Fruit fly (Drosophila melanogaster) whole organism, embryonic: Measurements from ENCODE around the gene Fdh.

Source experiments
- Aef1 ChIP-seq: fragments of 200-800 bp; sonication (Bioruptor generic); IDR thresholded peaks from 3 replicates; pipeline ENCODE4 v1.3.6; 2022; ENCODE audit warnings: missing biosample characterization, missing genetic modification characterization
- Asciz ChIP-seq: fragments of 200-800 bp; sonication (Bioruptor generic); optimal IDR thresholded peaks from 2 replicates; lab custom pipeline; 2017; ENCODE audit warnings: missing biosample characterization, mild to moderate bottlenecking, missing genetic modification characterization, missing genetic modification reagents
- Atf-2 ChIP-seq: fragments of 200-800 bp; sonication (Bioruptor generic); optimal IDR thresholded peaks from 2 replicates; lab custom pipeline; 2016; ENCODE audit warnings: missing biosample characterization, missing genetic modification characterization
- Bteb2 ChIP-seq: fragments of 200-800 bp; sonication (Bioruptor generic); optimal IDR thresholded peaks from 2 replicates; lab custom pipeline; 2016; ENCODE audit warnings: missing biosample characterization, missing genetic modification characterization
- CG10147 ChIP-seq: fragments of 200-800 bp; sonication (Bioruptor generic); optimal IDR thresholded peaks from 2 replicates; lab custom pipeline; 2019; ENCODE audit warnings: missing biosample characterization, mild to moderate bottlenecking, missing genetic modification characterization, moderate library complexity
- CG10209 ChIP-seq: fragments of 200-800 bp; sonication (Bioruptor generic); optimal IDR thresholded peaks from 3 replicates; lab custom pipeline; 2017; ENCODE audit warnings: missing biosample characterization, mild to moderate bottlenecking, missing genetic modification characterization, missing genetic modification reagents
- CG1024 ChIP-seq: fragments of 200-800 bp; sonication (Bioruptor generic); IDR thresholded peaks from 2 replicates; pipeline ENCODE4 v1.3.6; 2022; ENCODE audit warnings: missing biosample characterization, missing genetic modification characterization
- CG12104 ChIP-seq: fragments of 200-800 bp; sonication (Bioruptor generic); optimal IDR thresholded peaks from 3 replicates; lab custom pipeline; 2016; ENCODE audit warnings: missing biosample characterization, missing genetic modification characterization
- CG17612 ChIP-seq: fragments of 200-800 bp; sonication (Bioruptor generic); IDR thresholded peaks from 2 replicates; pipeline ENCODE4 v1.3.6; 2022; ENCODE audit warnings: missing biosample characterization, missing genetic modification characterization
- CG18764 ChIP-seq: fragments of 200-800 bp; sonication (Bioruptor generic); optimal IDR thresholded peaks from 3 replicates; lab custom pipeline; 2016; ENCODE audit warnings: missing biosample characterization, missing genetic modification characterization
- CG2129 ChIP-seq: fragments of 200-800 bp; sonication (Bioruptor generic); IDR thresholded peaks from 2 replicates; pipeline ENCODE4 v1.3.6; 2022; ENCODE audit warnings: missing biosample characterization, missing genetic modification characterization; ENCODE audit not compliant: partially characterized antibody
- CG2678 ChIP-seq: fragments of 200-800 bp; sonication (Bioruptor generic); optimal IDR thresholded peaks from 3 replicates; lab custom pipeline; 2019; ENCODE audit warnings: missing biosample characterization, mild to moderate bottlenecking, missing genetic modification characterization, moderate library complexity
- CG30020 ChIP-seq: fragments of 200-800 bp; optimal IDR thresholded peaks from 2 replicates; lab custom pipeline; 2019; ENCODE audit warnings: missing biosample characterization, mild to moderate bottlenecking, missing genetic modification characterization, moderate library complexity
- CG30403 ChIP-seq: fragments of 200-800 bp; sonication (Bioruptor generic); optimal IDR thresholded peaks from 3 replicates; lab custom pipeline; 2016; ENCODE audit warnings: missing biosample characterization, missing genetic modification characterization
- CG31441 ChIP-seq: fragments of 200-800 bp; sonication (Bioruptor generic); IDR thresholded peaks from 2 replicates; pipeline ENCODE4 v1.3.6; 2022; ENCODE audit warnings: missing biosample characterization, missing genetic modification characterization
- CG6683 ChIP-seq: fragments of 200-800 bp; sonication (Bioruptor generic); optimal IDR thresholded peaks from 2 replicates; lab custom pipeline; 2017; ENCODE audit warnings: missing biosample characterization, mild to moderate bottlenecking, missing genetic modification characterization, missing genetic modification reagents
- CG6813 ChIP-seq: fragments of 200-800 bp; sonication (Bioruptor generic); optimal IDR thresholded peaks from 2 replicates; lab custom pipeline; 2017; ENCODE audit warnings: missing biosample characterization, missing genetic modification characterization, mild to moderate bottlenecking, moderate library complexity, missing genetic modification reagents
- CG9817 ChIP-seq: fragments of 200-800 bp; sonication (Bioruptor generic); optimal IDR thresholded peaks from 2 replicates; lab custom pipeline; 2018; ENCODE audit warnings: missing biosample characterization, mild to moderate bottlenecking, missing genetic modification characterization, moderate library complexity
- CTCF ChIP-seq: fragments of 200-800 bp; sonication (Bioruptor generic); optimal IDR thresholded peaks from 2 replicates; lab custom pipeline; 2017; ENCODE audit warnings: missing biosample characterization, mild to moderate bottlenecking, missing genetic modification characterization, moderate library complexity
- Dll ChIP-seq: fragments of 200-800 bp; sonication (Bioruptor generic); IDR thresholded peaks from 4 replicates; pipeline ENCODE4 v1.3.6; 2022; ENCODE audit warnings: missing biosample characterization, missing genetic modification characterization; ENCODE audit not compliant: partially characterized antibody
- HLH3B ChIP-seq: fragments of 200-800 bp; sonication (Bioruptor generic); IDR thresholded peaks from 2 replicates; pipeline ENCODE4 v1.3.6; 2022; ENCODE audit warnings: missing biosample characterization, missing genetic modification characterization
- HLH54F ChIP-seq: fragments of 200-800 bp; sonication (Bioruptor generic); optimal IDR thresholded peaks from 3 replicates; lab custom pipeline; 2016; ENCODE audit warnings: missing biosample characterization, missing genetic modification characterization
- Med ChIP-seq: fragments of 200-800 bp; sonication (Bioruptor generic); peaks from one replicate; lab custom pipeline; 2016; ENCODE audit warnings: missing biosample characterization, missing genetic modification characterization, mild to moderate bottlenecking, inconsistent platforms, moderate library complexity
- Oli ChIP-seq: fragments of 200-800 bp; sonication (Bioruptor generic); optimal IDR thresholded peaks from 2 replicates; lab custom pipeline; 2018; ENCODE audit warnings: missing biosample characterization, mild to moderate bottlenecking, missing genetic modification characterization, moderate library complexity
- Rfx ChIP-seq: fragments of 200-800 bp; sonication (Bioruptor generic); IDR thresholded peaks from 2 replicates; pipeline ENCODE4 v1.3.6; 2022; ENCODE audit warnings: missing biosample characterization, missing genetic modification characterization
- Sox102F ChIP-seq: fragments of 200-800 bp; sonication (Bioruptor generic); optimal IDR thresholded peaks from 2 replicates; lab custom pipeline; 2018; ENCODE audit warnings: missing biosample characterization, mild to moderate bottlenecking, missing genetic modification characterization, moderate library complexity
- Stat92E ChIP-seq, 3 experiments: fragments of >200 bp in 2 of 3; fragments of 200-800 bp in 1 of 3; sonication (Bioruptor generic) in 1 of 3; optimal IDR thresholded peaks; 2 replicates each; lab custom pipeline; 2017 to 2019; ENCODE audit warnings: missing biosample characterization in 3 of 3, missing genetic modification characterization in 3 of 3, mild to moderate bottlenecking in 1 of 3, moderate library complexity in 1 of 3
- ato ChIP-seq: fragments of 200-800 bp; sonication (Bioruptor generic); IDR thresholded peaks from 2 replicates; pipeline ENCODE4 v1.3.6; 2022; ENCODE audit warnings: missing biosample characterization, missing genetic modification characterization; ENCODE audit not compliant: partially characterized antibody
- cad ChIP-seq: fragments of >200 bp; optimal IDR thresholded peaks from 2 replicates; lab custom pipeline; 2017; ENCODE audit warnings: missing biosample characterization, missing genetic modification characterization
- caup ChIP-seq: fragments of 200-800 bp; sonication (Bioruptor generic); optimal IDR thresholded peaks from 3 replicates; lab custom pipeline; 2017; ENCODE audit warnings: missing biosample characterization, mild to moderate bottlenecking, missing genetic modification characterization, moderate library complexity; ENCODE audit not compliant: severe bottlenecking
- chinmo ChIP-seq: fragments of 200-800 bp; sonication (Bioruptor generic); IDR thresholded peaks from 4 replicates; pipeline ENCODE4 v1.3.6; 2022; ENCODE audit warnings: missing biosample characterization, missing genetic modification characterization; ENCODE audit not compliant: partially characterized antibody
- da ChIP-seq: fragments of 200-800 bp; sonication (Bioruptor generic); optimal IDR thresholded peaks from 2 replicates; lab custom pipeline; 2016; ENCODE audit warnings: missing biosample characterization, missing genetic modification characterization
- emc ChIP-seq: fragments of 200-800 bp; sonication (Bioruptor generic); optimal IDR thresholded peaks from 2 replicates; lab custom pipeline; 2016; ENCODE audit warnings: missing biosample characterization, missing genetic modification characterization
- en ChIP-seq: fragments of 200-800 bp; sonication (Bioruptor generic); optimal IDR thresholded peaks from 2 replicates; lab custom pipeline; 2016; ENCODE audit warnings: missing biosample characterization, missing genetic modification characterization
- fd64A ChIP-seq: fragments of 200-800 bp; sonication (Bioruptor generic); optimal IDR thresholded peaks from 3 replicates; lab custom pipeline; 2018; ENCODE audit warnings: missing biosample characterization, mild to moderate bottlenecking, missing genetic modification characterization
- gcm2 ChIP-seq: fragments of 200-800 bp; sonication (Bioruptor generic); optimal IDR thresholded peaks from 2 replicates; lab custom pipeline; 2016; ENCODE audit warnings: missing biosample characterization, missing genetic modification characterization
- gt ChIP-seq: fragments of 200-800 bp; sonication (Bioruptor generic); IDR thresholded peaks from 2 replicates; pipeline ENCODE4 v1.3.6; 2022; ENCODE audit warnings: missing biosample characterization, missing genetic modification characterization
- jumu ChIP-seq: fragments of 200-800 bp; sonication (Bioruptor generic); optimal IDR thresholded peaks from 3 replicates; lab custom pipeline; 2016; ENCODE audit warnings: missing biosample characterization, missing genetic modification characterization
- kay ChIP-seq: fragments of 200-800 bp; sonication (Bioruptor generic); optimal IDR thresholded peaks from 2 replicates; lab custom pipeline; 2016; ENCODE audit warnings: missing biosample characterization, missing genetic modification characterization
- kni ChIP-seq: fragments of 200-800 bp; sonication (Bioruptor generic); optimal IDR thresholded peaks from 3 replicates; lab custom pipeline; 2017; ENCODE audit warnings: mild to moderate bottlenecking, missing biosample characterization, missing genetic modification reagents, missing genetic modification characterization
- lmd ChIP-seq: fragments of 200-800 bp; sonication (Bioruptor generic); IDR thresholded peaks from 2 replicates; pipeline ENCODE4 v1.3.6; 2022; ENCODE audit warnings: missing biosample characterization, missing genetic modification characterization
- org-1 ChIP-seq: fragments of 200-800 bp; sonication (Bioruptor generic); optimal IDR thresholded peaks from 2 replicates; lab custom pipeline; 2017; ENCODE audit warnings: missing biosample characterization, missing genetic modification characterization
- pnt ChIP-seq: fragments of 200-800 bp; sonication (Bioruptor generic); optimal IDR thresholded peaks from 3 replicates; lab custom pipeline; 2016; ENCODE audit warnings: missing biosample characterization, missing genetic modification characterization
- sc ChIP-seq, 3 experiments: fragments of >200 bp in 2 of 3; fragments of 200-800 bp in 1 of 3; sonication (Bioruptor generic) in 1 of 3; optimal IDR thresholded peaks; 2 replicates in 2 of 3; 3 replicates in 1 of 3; lab custom pipeline; 2017; ENCODE audit warnings: mild to moderate bottlenecking in 1 of 3, missing biosample characterization in 1 of 3, missing genetic modification characterization in 1 of 3, missing genetic modification reagents in 1 of 3
- sd ChIP-seq: fragments of 200-800 bp; sonication (Bioruptor generic); optimal IDR thresholded peaks from 3 replicates; lab custom pipeline; 2018; ENCODE audit warnings: missing biosample characterization, mild to moderate bottlenecking, missing genetic modification characterization, moderate library complexity
- sqz ChIP-seq: fragments of 200-800 bp; sonication (Bioruptor generic); optimal IDR thresholded peaks from 3 replicates; lab custom pipeline; 2018; ENCODE audit warnings: missing biosample characterization, mild to moderate bottlenecking, missing genetic modification characterization
- tap ChIP-seq: fragments of 200-800 bp; optimal IDR thresholded peaks from 3 replicates; lab custom pipeline; 2019; ENCODE audit warnings: missing biosample characterization, mild to moderate bottlenecking, missing genetic modification characterization, moderate library complexity
- ttk ChIP-seq: fragments of 200-800 bp; sonication (Bioruptor generic); IDR thresholded peaks from 2 replicates; pipeline ENCODE4 v2.1.2; 2022; ENCODE audit warnings: missing biosample characterization, missing genetic modification characterization

The Fdh gene

dm6 chr3R:10888633-10889519, 16.7 kb upstream of the Fdh start (continued):
- TF ChIP-seq CG2129, result no peak
- TF ChIP-seq CG30020 (tag; lab: Kevin White, UChicago), result no peak
- TF ChIP-seq Stat92E (GFP tag; optimal IDR thresholded peaks at IDR 0.05; lab: Kevin White, UChicago), result no peak
- peak; percentile 80 for TF ChIP-seq Rfx (GFP tag; lab: Robert Waterston, UW)
- no peak for TF ChIP-seq CG6683 (GFP tag; lab: Kevin White, UChicago)
- TF ChIP-seq HLH54F (GFP tag; lab: Kevin White, UChicago), result no peak
- no peak for TF ChIP-seq CG9817
- TF ChIP-seq Oli (tag; lab: Kevin White, UChicago), result no peak
- TF ChIP-seq kay (GFP tag; lab: Kevin White, UChicago), result no peak
- 0 out of 2 replicates have a peak, but pooled peaks have one; percentile 29 for TF ChIP-seq CG17612 (GFP tag; lab: Robert Waterston, UW)
- no peak for TF ChIP-seq pnt (GFP tag; lab: Kevin White, UChicago)
- no peak for TF ChIP-seq da
- no peak for TF ChIP-seq en (GFP tag; lab: Kevin White, UChicago)
- no peak for TF ChIP-seq emc (GFP tag; lab: Kevin White, UChicago)
- TF ChIP-seq CG31441 (GFP tag; lab: Robert Waterston, UW), result no peak
- no peak for TF ChIP-seq sc (optimal IDR thresholded peaks at IDR 0.05; lab: Kevin White, UChicago)
- TF ChIP-seq sc (GFP tag; optimal IDR thresholded peaks at IDR 0.05; lab: Kevin White, UChicago), result no peak
- no peak for TF ChIP-seq CG10209
- no peak for TF ChIP-seq CG1024
- no peak for TF ChIP-seq ato (GFP tag; lab: Robert Waterston, UW)
- TF ChIP-seq sd (tag; lab: Kevin White, UChicago), result no peak
- TF ChIP-seq chinmo, result peak; percentile 98
- TF ChIP-seq CG12104 (GFP tag; lab: Kevin White, UChicago), result no peak
- peak; percentile 48 for TF ChIP-seq HLH3B (GFP tag; lab: Robert Waterston, UW)
- no peak for TF ChIP-seq Atf-2 (GFP tag; lab: Kevin White, UChicago)
- no peak for TF ChIP-seq Sox102F (GFP tag; lab: Kevin White, UChicago)
- no peak for TF ChIP-seq sqz (GFP tag; lab: Kevin White, UChicago)
- no peak for TF ChIP-seq gt (GFP tag; lab: Robert Waterston, UW)
- TF ChIP-seq Dll (GFP tag; lab: Robert Waterston, UW), result peak; percentile 57; the same call in 3 of the 4 replicates
- TF ChIP-seq CG2678 (tag; lab: Kevin White, UChicago), result peak; percentile 64
- peak; percentile 10 for TF ChIP-seq tap (tag; lab: Kevin White, UChicago)
- peak; percentile 30 for TF ChIP-seq caup (GFP tag; lab: Kevin White, UChicago)
- TF ChIP-seq Aef1, result peak; percentile 27; the same call in 1 of the 3 replicates
- TF ChIP-seq CG30403 (GFP tag; lab: Kevin White, UChicago), result peak; percentile 7
- TF ChIP-seq CG18764, result no peak
- peak; percentile 90 for TF ChIP-seq Med (GFP tag; lab: Kevin White, UChicago)
- TF ChIP-seq Asciz (GFP tag; lab: Kevin White, UChicago), result no peak
- no peak for TF ChIP-seq fd64A
- TF ChIP-seq jumu (GFP tag; lab: Kevin White, UChicago), result no peak
- TF ChIP-seq cad (GFP tag; lab: Kevin White, UChicago), result no peak
- TF ChIP-seq kni (GFP tag; lab: Kevin White, UChicago), result peak; percentile 23
- TF ChIP-seq Bteb2 (GFP tag; lab: Kevin White, UChicago), result no peak
- no peak for TF ChIP-seq gcm2 (GFP tag; lab: Kevin White, UChicago)
- no peak for TF ChIP-seq ttk (GFP tag; lab: Robert Waterston, UW)
- peak; percentile 20 for TF ChIP-seq CG10147 (GFP tag; lab: Kevin White, UChicago)
- peak; percentile 17 for TF ChIP-seq CG6813 (GFP tag; lab: Kevin White, UChicago)
- no peak for TF ChIP-seq CTCF
- TF ChIP-seq lmd (GFP tag; lab: Robert Waterston, UW), result peak; percentile 47; the same call in 1 of the 2 replicates
- TF ChIP-seq org-1 (GFP tag; lab: Kevin White, UChicago), result no peak
